Worm (Caenorhabditis elegans) whole organism, young adult: ENCODE measurements around the gene tmem-17.

Source experiments
- F22D6.2 ChIP-seq: sonication (generic microtip); optimal IDR thresholded peaks from 2 replicates; lab custom pipeline; 2016; ENCODE audit warnings: mild to moderate bottlenecking, missing genetic modification characterization, missing compliant biosample characterization
- K11D2.4 ChIP-seq: fragments of 200-800 bp; sonication (Bioruptor generic); IDR thresholded peaks from 2 replicates; pipeline ENCODE4 v1.3.6; 2022; ENCODE audit warnings: missing genetic modification reagents, missing genetic modification characterization, missing compliant biosample characterization
- ceh-27 ChIP-seq: fragments of 200-800 bp; sonication (Bioruptor generic); optimal IDR thresholded peaks from 2 replicates; lab custom pipeline; 2018; ENCODE audit warnings: mild to moderate bottlenecking, missing genetic modification characterization, moderate library complexity, missing compliant biosample characterization
- somi-1 ChIP-seq: fragments of 200-800 bp; sonication (Bioruptor generic); optimal IDR thresholded peaks from 2 replicates; lab custom pipeline; 2018; ENCODE audit warnings: mild to moderate bottlenecking, missing genetic modification characterization, missing compliant biosample characterization

DNA sequence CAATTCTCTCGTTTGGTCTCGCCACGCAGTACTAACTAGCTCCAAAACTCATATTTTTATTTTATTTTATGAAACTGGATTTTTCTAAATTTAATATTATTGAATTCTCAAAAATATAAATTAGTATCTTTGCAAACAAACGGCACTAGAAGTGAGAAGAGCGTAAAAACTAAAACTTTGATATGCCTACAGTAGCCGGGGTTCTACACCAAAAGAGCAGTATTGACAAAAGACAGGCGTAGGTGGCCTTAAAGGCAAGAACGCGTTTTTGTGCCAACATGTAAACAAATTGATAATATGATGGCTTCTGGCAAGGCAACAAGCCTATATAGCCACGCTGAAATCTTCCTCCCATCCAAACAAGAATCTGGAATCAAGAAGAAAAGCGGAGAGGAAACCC is 7.5 kb upstream of the tmem-17 start, which contains the start of gene R01H2.1:
- TF ChIP-seq F22D6.2 (no peak), K11D2.4 (no peak), ceh-27 (GFP tag; lab: Kevin White, UChicago) (no peak), somi-1 (no peak)
